Worm (Caenorhabditis elegans) whole organism, young adult: ENCODE measurements around the gene mlt-10.

Source experiments
- B0035.1 ChIP-seq: sonication (generic microtip); optimal IDR thresholded peaks from 2 replicates; lab custom pipeline; 2016; ENCODE audit warnings: missing genetic modification characterization, mild to moderate bottlenecking, missing compliant biosample characterization, missing genotype, missing genetic modification reagents
- B0261.1 ChIP-seq: sonication (generic microtip); optimal IDR thresholded peaks from 2 replicates; lab custom pipeline; 2016; ENCODE audit warnings: mild to moderate bottlenecking, missing genetic modification characterization, moderate library complexity, missing compliant biosample characterization
- B0336.3 ChIP-seq: fragments of 200-800 bp; sonication (Bioruptor generic); IDR thresholded peaks from 2 replicates; pipeline ENCODE4 v1.3.6; 2022; ENCODE audit warnings: missing genetic modification characterization, missing compliant biosample characterization
- C17E4.6 ChIP-seq: fragments of 200-800 bp; sonication (Bioruptor generic); IDR thresholded peaks from 2 replicates; pipeline ENCODE4 v1.3.6; 2022; ENCODE audit warnings: missing genetic modification reagents, missing genetic modification characterization, missing compliant biosample characterization
- F22D6.2 ChIP-seq: sonication (generic microtip); optimal IDR thresholded peaks from 2 replicates; lab custom pipeline; 2016; ENCODE audit warnings: mild to moderate bottlenecking, missing genetic modification characterization, missing compliant biosample characterization
- F57A8.1 ChIP-seq: fragments of 200-800 bp; sonication (Bioruptor generic); optimal IDR thresholded peaks from 2 replicates; lab custom pipeline; 2018; ENCODE audit warnings: mild to moderate bottlenecking, missing genetic modification characterization, moderate library complexity, missing compliant biosample characterization
- T26A5.8 ChIP-seq: sonication (generic microtip); optimal IDR thresholded peaks from 2 replicates; lab custom pipeline; 2016; ENCODE audit warnings: missing genetic modification characterization, missing compliant biosample characterization
- Y53G8AR.9 ChIP-seq: fragments of 200-800 bp; sonication (Bioruptor generic); conservative IDR thresholded peaks from 2 replicates; pipeline ENCODE4 v1.3.6; 2022; ENCODE audit warnings: missing genetic modification reagents, missing genetic modification characterization, missing compliant biosample characterization
- Y67H2A.10 ChIP-seq: fragments of 200-800 bp; sonication (Bioruptor generic); conservative IDR thresholded peaks from 2 replicates; pipeline ENCODE4 v1.3.6; 2022; ENCODE audit warnings: missing genetic modification reagents, missing genetic modification characterization, missing compliant biosample characterization
- akir-1 ChIP-seq: fragments of 200-800 bp; sonication (Bioruptor generic); optimal IDR thresholded peaks from 2 replicates; lab custom pipeline; 2018; ENCODE audit warnings: mild to moderate bottlenecking, missing genetic modification characterization, moderate library complexity, missing compliant biosample characterization
- aptf-2 ChIP-seq: fragments of 200-800 bp; sonication (Bioruptor generic); conservative IDR thresholded peaks from 2 replicates; pipeline ENCODE4 v1.3.6; 2022; ENCODE audit warnings: missing genetic modification reagents, missing genetic modification characterization, missing compliant biosample characterization
- aptf-3 ChIP-seq: fragments of 200-800 bp; sonication (Bioruptor generic); IDR thresholded peaks from 2 replicates; pipeline ENCODE4 v1.3.6; 2022; ENCODE audit warnings: missing genetic modification characterization, missing compliant biosample characterization
- athp-1 ChIP-seq: sonication (generic microtip); optimal IDR thresholded peaks from 2 replicates; lab custom pipeline; 2017; ENCODE audit warnings: mild to moderate bottlenecking, missing genetic modification characterization, missing compliant biosample characterization
- attf-6 ChIP-seq: fragments of 200-800 bp; sonication (Bioruptor generic); IDR thresholded peaks from 2 replicates; pipeline ENCODE4 v1.3.6; 2022; ENCODE audit warnings: missing genetic modification reagents, missing genetic modification characterization, missing compliant biosample characterization
- bed-2 ChIP-seq: fragments of 200-800 bp; sonication (Bioruptor generic); IDR thresholded peaks from 2 replicates; pipeline ENCODE4 v1.3.6; 2022; ENCODE audit warnings: missing genetic modification reagents, missing genetic modification characterization, missing compliant biosample characterization
- cebp-1 ChIP-seq, 2 experiments: fragments of 200-800 bp in 1 of 2; sonication (Bioruptor generic) in 1 of 2; sonication (generic microtip) in 1 of 2; IDR thresholded peaks in 1 of 2; optimal IDR thresholded peaks in 1 of 2; 2 replicates each; pipeline versions ENCODE4 v1.3.6 to Lab custom; 2017 to 2022; ENCODE audit warnings: missing compliant biosample characterization in 2 of 2, missing genetic modification characterization in 2 of 2, mild to moderate bottlenecking in 1 of 2, missing genetic modification reagents in 1 of 2, moderate library complexity in 1 of 2
- ceh-58 ChIP-seq: fragments of 200-800 bp; sonication (Bioruptor generic); IDR thresholded peaks from 2 replicates; pipeline ENCODE4 v1.3.6; 2022; ENCODE audit warnings: missing genetic modification characterization, missing compliant biosample characterization
- dpl-1 ChIP-seq: fragments of 150-350 bp; optimal IDR thresholded peaks from 2 replicates; lab custom pipeline; 2014; ENCODE audit warnings: missing biosample characterization, missing genetic modification reagents, missing genetic modification characterization
- egl-18 ChIP-seq: fragments of 200-800 bp; sonication (Bioruptor generic); IDR thresholded peaks from 2 replicates; pipeline ENCODE4 v1.3.6; 2022; ENCODE audit warnings: missing genetic modification reagents, missing genetic modification characterization, missing compliant biosample characterization
- egl-44 ChIP-seq: fragments of 200-800 bp; sonication (Bioruptor generic); IDR thresholded peaks from 2 replicates; pipeline ENCODE4 v1.3.6; 2022; ENCODE audit warnings: missing genetic modification reagents, missing genetic modification characterization, missing compliant biosample characterization
- egrh-3 ChIP-seq: fragments of 200-800 bp; sonication (Bioruptor generic); IDR thresholded peaks from 2 replicates; pipeline ENCODE4 v1.3.6; 2022; ENCODE audit warnings: missing genetic modification reagents, missing genetic modification characterization, missing compliant biosample characterization
- ekl-4 ChIP-seq: fragments of 200-800 bp; sonication (Bioruptor generic); IDR thresholded peaks from 2 replicates; pipeline ENCODE4 v1.3.6; 2022; ENCODE audit warnings: missing genetic modification reagents, missing genetic modification characterization, missing compliant biosample characterization
- fkh-3 ChIP-seq: sonication (generic microtip); optimal IDR thresholded peaks from 2 replicates; lab custom pipeline; 2016; ENCODE audit warnings: mild to moderate bottlenecking, missing genetic modification characterization, missing compliant biosample characterization
- hlh-26 ChIP-seq: fragments of 200-800 bp; sonication (Bioruptor generic); conservative IDR thresholded peaks from 2 replicates; pipeline ENCODE4 v1.3.6; 2022; ENCODE audit warnings: missing genetic modification reagents, missing genetic modification characterization, missing compliant biosample characterization
- lag-1 ChIP-seq: fragments of 200-800 bp; sonication (Bioruptor generic); IDR thresholded peaks from 2 replicates; pipeline ENCODE4 v1.3.6; 2022; ENCODE audit warnings: missing genetic modification reagents, missing genetic modification characterization, missing compliant biosample characterization
- let-526 ChIP-seq: fragments of 200-800 bp; sonication (Bioruptor generic); IDR thresholded peaks from 2 replicates; pipeline ENCODE4 v1.3.6; 2022; ENCODE audit warnings: missing genetic modification reagents, missing genetic modification characterization, missing compliant biosample characterization
- let-607 ChIP-seq, 2 experiments: fragments of 200-800 bp in 1 of 2; sonication (Bioruptor generic) in 1 of 2; sonication (generic microtip) in 1 of 2; optimal IDR thresholded peaks; 2 replicates each; lab custom pipeline; 2016 to 2018; ENCODE audit warnings: mild to moderate bottlenecking in 2 of 2, missing compliant biosample characterization in 2 of 2, missing genetic modification characterization in 2 of 2, moderate library complexity in 2 of 2, missing genotype in 1 of 2
- lin-26 ChIP-seq: fragments of 200-800 bp; sonication (Bioruptor generic); IDR thresholded peaks from 2 replicates; pipeline ENCODE4 v1.3.6; 2022; ENCODE audit warnings: missing genetic modification reagents, missing genetic modification characterization, missing compliant biosample characterization
- lin-35 ChIP-seq, 3 experiments: fragments of 150-350 bp in 2 of 3; sonication (generic microtip) in 1 of 3; optimal IDR thresholded peaks; 2 replicates each; lab custom pipeline; 2014 to 2018; ENCODE audit warnings: missing biosample characterization in 3 of 3, missing genetic modification characterization in 3 of 3, missing genetic modification reagents in 3 of 3
- lin-54 ChIP-seq: fragments of 200-800 bp; sonication (Bioruptor generic); optimal IDR thresholded peaks from 2 replicates; lab custom pipeline; 2018; ENCODE audit warnings: mild to moderate bottlenecking, missing genetic modification characterization, missing compliant biosample characterization
- lsl-1 ChIP-seq: fragments of 200-800 bp; sonication (Bioruptor generic); optimal IDR thresholded peaks from 2 replicates; lab custom pipeline; 2018; ENCODE audit warnings: mild to moderate bottlenecking, missing genetic modification characterization, moderate library complexity, missing compliant biosample characterization
- madf-6 ChIP-seq: fragments of 200-800 bp; sonication (Bioruptor generic); IDR thresholded peaks from 2 replicates; pipeline ENCODE4 v1.3.6; 2022; ENCODE audit warnings: missing genetic modification reagents, missing genetic modification characterization, missing compliant biosample characterization
- madf-8 ChIP-seq: fragments of 200-800 bp; sonication (Bioruptor generic); conservative IDR thresholded peaks from 2 replicates; pipeline ENCODE4 v1.3.6; 2022; ENCODE audit warnings: missing genetic modification reagents, missing genetic modification characterization, missing compliant biosample characterization
- mcd-1 ChIP-seq: fragments of 200-800 bp; sonication (Bioruptor generic); IDR thresholded peaks from 2 replicates; pipeline ENCODE4 v1.3.6; 2022; ENCODE audit warnings: missing genetic modification reagents, missing genetic modification characterization, missing compliant biosample characterization
- mes-4 ChIP-seq: sonication (generic microtip); optimal IDR thresholded peaks from 2 replicates; lab custom pipeline; 2016; ENCODE audit warnings: missing genotype, missing genetic modification characterization, missing compliant biosample characterization
- nfya-2 ChIP-seq: fragments of 200-800 bp; sonication (Bioruptor generic); IDR thresholded peaks from 2 replicates; pipeline ENCODE4 v1.3.6; 2022; ENCODE audit warnings: missing genetic modification reagents, missing genetic modification characterization, missing compliant biosample characterization
- nfyb-1 ChIP-seq: fragments of 200-800 bp; sonication (Bioruptor generic); IDR thresholded peaks from 2 replicates; pipeline ENCODE4 v1.3.6; 2022; ENCODE audit warnings: missing genetic modification reagents, missing genetic modification characterization, missing compliant biosample characterization
- nhr-120 ChIP-seq: fragments of 200-800 bp; sonication (Bioruptor generic); IDR thresholded peaks from 2 replicates; pipeline ENCODE4 v1.3.6; 2022; ENCODE audit warnings: missing genetic modification characterization, missing compliant biosample characterization
- nhr-80 ChIP-seq: sonication (generic microtip); optimal IDR thresholded peaks from 2 replicates; lab custom pipeline; 2016; ENCODE audit warnings: missing genetic modification characterization, missing compliant biosample characterization
- pbrm-1 ChIP-seq: fragments of 200-800 bp; sonication (Bioruptor generic); IDR thresholded peaks from 2 replicates; pipeline ENCODE4 v1.3.6; 2022; ENCODE audit warnings: missing genetic modification reagents, missing genetic modification characterization, missing compliant biosample characterization
- snpc-4 ChIP-seq, 5 experiments: fragments of 150-350 bp in 1 of 5; sonication (generic microtip) in 4 of 5; optimal IDR thresholded peaks; 2 replicates each; lab custom pipeline; 2014 to 2018; ENCODE audit warnings: missing genetic modification characterization in 5 of 5, missing biosample characterization in 3 of 5, antibody characterized with exemption in 2 of 5, mild to moderate bottlenecking in 2 of 5, missing compliant biosample characterization in 2 of 5, missing genotype in 2 of 5, moderate library complexity in 2 of 5, missing genetic modification reagents in 1 of 5
- tbp1 ChIP-seq: fragments of 200-800 bp; sonication (Bioruptor generic); optimal IDR thresholded peaks from 2 replicates; lab custom pipeline; 2018; ENCODE audit warnings: mild to moderate bottlenecking, missing genetic modification characterization, missing compliant biosample characterization
- unc-130 ChIP-seq: sonication (generic microtip); optimal IDR thresholded peaks from 2 replicates; lab custom pipeline; 2016; ENCODE audit warnings: missing genetic modification reagents, missing genetic modification characterization, missing compliant biosample characterization
- xnd-1 ChIP-seq: sonication (generic microtip); optimal IDR thresholded peaks from 2 replicates; lab custom pipeline; 2016; ENCODE audit warnings: missing genotype, missing genetic modification reagents, missing genetic modification characterization, missing compliant biosample characterization
- zim-3 ChIP-seq: sonication (generic microtip); optimal IDR thresholded peaks from 2 replicates; lab custom pipeline; 2017; ENCODE audit warnings: mild to moderate bottlenecking, missing genetic modification characterization, moderate library complexity, missing compliant biosample characterization
- ztf-18 ChIP-seq: sonication (generic microtip); optimal IDR thresholded peaks from 2 replicates; lab custom pipeline; 2016; ENCODE audit warnings: missing genotype, mild to moderate bottlenecking, missing genetic modification characterization, missing compliant biosample characterization
- ztf-22 ChIP-seq: fragments of 200-800 bp; sonication (Bioruptor generic); optimal IDR thresholded peaks from 2 replicates; lab custom pipeline; 2018; ENCODE audit warnings: mild to moderate bottlenecking, missing genetic modification characterization, moderate library complexity, missing compliant biosample characterization
- ztf-3 ChIP-seq: fragments of 200-800 bp; sonication (Bioruptor generic); optimal IDR thresholded peaks from 2 replicates; lab custom pipeline; 2018; ENCODE audit warnings: mild to moderate bottlenecking, missing genetic modification characterization, missing compliant biosample characterization
- ztf-6 ChIP-seq: fragments of 200-800 bp; sonication (Bioruptor generic); IDR thresholded peaks from 2 replicates; pipeline ENCODE4 v1.3.6; 2022; ENCODE audit warnings: missing genetic modification reagents, missing genetic modification characterization, missing compliant biosample characterization

The mlt-10 gene

ce11 chrII:581983-582382 is 35.5 kb downstream of the mlt-10 start (continued):
- TF ChIP-seq nhr-120 (GFP tag; lab: Robert Waterston, UW) (no peak), B0261.1 (tag; lab: Kevin White, UChicago) (no peak), lin-54 (GFP tag; lab: Kevin White, UChicago) (peak; percentile 30), ztf-18 (tag; lab: Kevin White, UChicago) (no peak), lin-35 (GFP tag; optimal IDR thresholded peaks at IDR 0.05; lab: Kevin White, UChicago) (no peak), zim-3 (tag; lab: Kevin White, UChicago) (no peak), let-526 (no peak), fkh-3 (tag; lab: Kevin White, UChicago) (no peak), unc-130 (GFP tag; lab: Kevin White, UChicago) (no peak), C17E4.6 (no peak), ztf-22 (no peak), lsl-1 (GFP tag; lab: Kevin White, UChicago) (peak; percentile 1), egl-44 (no peak), lag-1 (GFP tag; lab: Robert Waterston, UW) (no peak), F57A8.1 (GFP tag; lab: Kevin White, UChicago) (no peak), aptf-3 (GFP tag; lab: Robert Waterston, UW) (no peak), Y53G8AR.9 (GFP tag; lab: Robert Waterston, UW) (0 out of 2 replicates have a peak, but pooled peaks have one; percentile 51), T26A5.8 (tag; lab: Kevin White, UChicago) (no peak), B0336.3 (GFP tag; lab: Robert Waterston, UW) (peak; percentile 63), attf-6 (GFP tag; lab: Robert Waterston, UW) (no peak), madf-8 (GFP tag; lab: Robert Waterston, UW) (no peak), pbrm-1 (GFP tag; lab: Robert Waterston, UW) (no peak), snpc-4 (GFP tag; optimal IDR thresholded peaks at IDR 0.05; lab: Kevin White, UChicago) (no peak), snpc-4 (tag; optimal IDR thresholded peaks at IDR 0.05; lab: Kevin White, UChicago) (peak in 1 of 4 experiments; percentile 23), Y67H2A.10 (GFP tag; lab: Robert Waterston, UW) (no peak), hlh-26 (no peak), ztf-6 (no peak), lin-26 (GFP tag; lab: Robert Waterston, UW) (no peak), ekl-4 (GFP tag; lab: Robert Waterston, UW) (peak; percentile 66), let-607 (tag; optimal IDR thresholded peaks at IDR 0.05; lab: Kevin White, UChicago) (no peak), egl-18 (GFP tag; lab: Robert Waterston, UW) (no peak), nfya-2 (no peak), tbp1 (GFP tag; lab: Kevin White, UChicago) (peak; percentile 13), mes-4 (tag; lab: Kevin White, UChicago) (no peak), cebp-1 (GFP tag; IDR thresholded peaks at IDR 0.05; lab: Robert Waterston, UW) (no peak), cebp-1 (tag; optimal IDR thresholded peaks at IDR 0.05; lab: Kevin White, UChicago) (no peak), ztf-3 (GFP tag; lab: Kevin White, UChicago) (no peak), akir-1 (no peak), athp-1 (tag; lab: Kevin White, UChicago) (no peak), nhr-80 (tag; lab: Kevin White, UChicago) (no peak), nfyb-1 (GFP tag; lab: Robert Waterston, UW) (no peak), mcd-1 (GFP tag; lab: Robert Waterston, UW) (no peak), xnd-1 (tag; lab: Kevin White, UChicago) (peak; percentile 9), aptf-2 (GFP tag; lab: Robert Waterston, UW) (no peak), madf-6 (GFP tag; lab: Robert Waterston, UW) (peak; percentile 63), B0035.1 (tag; lab: Kevin White, UChicago) (no peak), F22D6.2 (tag; lab: Kevin White, UChicago) (no peak), ceh-58 (no peak), bed-2 (GFP tag; lab: Robert Waterston, UW) (no peak), egrh-3 (no peak), dpl-1 (GFP tag; lab: Kevin White, UChicago) (no peak)
